Fruit fly (Drosophila melanogaster) whole organism, prepupa: ENCODE data around the gene Rsph9.

Experiments
- Blimp-1 ChIP-seq: fragments of 200-800 bp; sonication (Bioruptor generic); optimal IDR thresholded peaks from 3 replicates; lab custom pipeline; 2017; ENCODE audit warnings: missing biosample characterization, missing genetic modification characterization, mild to moderate bottlenecking, moderate library complexity, missing genetic modification reagents
- CG10631 ChIP-seq: fragments of 200-800 bp; sonication (Bioruptor generic); optimal IDR thresholded peaks from 2 replicates; lab custom pipeline; 2016; ENCODE audit warnings: missing biosample characterization, missing genetic modification characterization
- CG10669 ChIP-seq: fragments of 200-800 bp; sonication (Bioruptor generic); optimal IDR thresholded peaks from 3 replicates; lab custom pipeline; 2018; ENCODE audit warnings: missing biosample characterization, mild to moderate bottlenecking, missing genetic modification characterization, moderate library complexity
- CG11294 ChIP-seq: fragments of 200-800 bp; sonication (Bioruptor generic); IDR thresholded peaks from 2 replicates; pipeline ENCODE4 v1.3.6; 2022; ENCODE audit warnings: missing biosample characterization, missing genetic modification characterization
- CG11902 ChIP-seq: fragments of 200-800 bp; sonication (Bioruptor generic); optimal IDR thresholded peaks from 3 replicates; lab custom pipeline; 2016; ENCODE audit warnings: missing biosample characterization, missing genetic modification characterization
- CG15336 ChIP-seq: fragments of 200-800 bp; sonication (Bioruptor generic); IDR thresholded peaks from 2 replicates; pipeline ENCODE4 v1.3.6; 2022; ENCODE audit warnings: missing biosample characterization, missing genetic modification characterization
- CG1621 ChIP-seq: fragments of 200-800 bp; sonication (Bioruptor generic); optimal IDR thresholded peaks from 3 replicates; lab custom pipeline; 2018; ENCODE audit warnings: missing biosample characterization, mild to moderate bottlenecking, missing genetic modification characterization
- CG16779 ChIP-seq: fragments of 200-800 bp; sonication (Bioruptor generic); optimal IDR thresholded peaks from 3 replicates; lab custom pipeline; 2017; ENCODE audit warnings: missing biosample characterization, mild to moderate bottlenecking, missing genetic modification characterization
- CG3032 ChIP-seq: fragments of 200-800 bp; optimal IDR thresholded peaks from 2 replicates; lab custom pipeline; 2019; ENCODE audit warnings: missing biosample characterization, mild to moderate bottlenecking, missing genetic modification characterization, moderate library complexity
- CG34406 ChIP-seq: fragments of 200-800 bp; sonication (Bioruptor generic); optimal IDR thresholded peaks from 3 replicates; lab custom pipeline; 2016; ENCODE audit warnings: missing biosample characterization, missing genetic modification characterization
- CG6276 ChIP-seq: fragments of 200-800 bp; sonication (Bioruptor generic); optimal IDR thresholded peaks from 2 replicates; lab custom pipeline; 2017; ENCODE audit warnings: missing biosample characterization, mild to moderate bottlenecking, missing genetic modification characterization
- CG6792 ChIP-seq: fragments of 200-800 bp; sonication (Bioruptor generic); optimal IDR thresholded peaks from 3 replicates; lab custom pipeline; 2016; ENCODE audit warnings: missing biosample characterization, missing genetic modification characterization
- CG6808 ChIP-seq: fragments of 200-800 bp; sonication (Bioruptor generic); optimal IDR thresholded peaks from 3 replicates; lab custom pipeline; 2017; ENCODE audit warnings: missing biosample characterization, missing genetic modification characterization, mild to moderate bottlenecking, moderate library complexity, missing genetic modification reagents
- CG6854 ChIP-seq: fragments of 200-800 bp; sonication (Bioruptor generic); optimal IDR thresholded peaks from 2 replicates; lab custom pipeline; 2017; ENCODE audit warnings: missing biosample characterization, mild to moderate bottlenecking, missing genetic modification characterization
- CG7368 ChIP-seq: fragments of 200-800 bp; sonication (Bioruptor generic); optimal IDR thresholded peaks from 3 replicates; lab custom pipeline; 2016; ENCODE audit warnings: missing biosample characterization, missing genetic modification characterization
- CG8119 ChIP-seq: fragments of 200-800 bp; sonication (Bioruptor generic); IDR thresholded peaks from 3 replicates; pipeline ENCODE4 v1.3.6; 2022; ENCODE audit warnings: missing biosample characterization, missing genetic modification characterization
- CG8319 ChIP-seq: fragments of 200-800 bp; sonication (Bioruptor generic); optimal IDR thresholded peaks from 3 replicates; lab custom pipeline; 2016; ENCODE audit warnings: missing biosample characterization, missing genetic modification characterization
- CG8632 ChIP-seq: fragments of 200-800 bp; sonication (Bioruptor generic); optimal IDR thresholded peaks from 3 replicates; lab custom pipeline; 2016; ENCODE audit warnings: missing biosample characterization, missing genetic modification characterization
- CG9139 ChIP-seq: fragments of 200-800 bp; sonication (Bioruptor generic); optimal IDR thresholded peaks from 3 replicates; lab custom pipeline; 2017; ENCODE audit warnings: missing biosample characterization, mild to moderate bottlenecking, missing genetic modification characterization
- Eip75B ChIP-seq: fragments of 200-800 bp; sonication (Bioruptor generic); optimal IDR thresholded peaks from 3 replicates; lab custom pipeline; 2016; ENCODE audit warnings: missing biosample characterization, missing genetic modification characterization
- Eip78C ChIP-seq: fragments of 200-800 bp; sonication (Bioruptor generic); peaks from one replicate; lab custom pipeline; 2016; ENCODE audit warnings: missing biosample characterization, missing genetic modification characterization
- Eip93F ChIP-seq: fragments of 200-800 bp; sonication (Bioruptor generic); optimal IDR thresholded peaks from 2 replicates; lab custom pipeline; 2016; ENCODE audit warnings: missing biosample characterization, mild to moderate bottlenecking, missing genetic modification characterization
- Ets21C ChIP-seq: fragments of 200-800 bp; sonication (Bioruptor generic); optimal IDR thresholded peaks from 3 replicates; lab custom pipeline; 2016; ENCODE audit warnings: missing biosample characterization, missing genetic modification characterization
- Ets96B ChIP-seq: fragments of 200-800 bp; optimal IDR thresholded peaks from 2 replicates; lab custom pipeline; 2019; ENCODE audit warnings: missing biosample characterization, mild to moderate bottlenecking, missing genetic modification characterization, moderate library complexity
- Gug ChIP-seq: fragments of 200-800 bp; sonication (Bioruptor generic); IDR thresholded peaks from 2 replicates; pipeline ENCODE4 v1.3.6; 2022; ENCODE audit warnings: missing biosample characterization, missing genetic modification characterization
- Hr38 ChIP-seq: sonication (Bioruptor generic); optimal IDR thresholded peaks from 2 replicates; lab custom pipeline; 2016; ENCODE audit warnings: missing biosample characterization, missing genetic modification characterization
- Hr39 ChIP-seq: fragments of 200-800 bp; sonication (Bioruptor generic); optimal IDR thresholded peaks from 2 replicates; lab custom pipeline; 2016; ENCODE audit warnings: missing biosample characterization, missing genetic modification characterization
- Lpt ChIP-seq: fragments of 200-800 bp; sonication (Bioruptor generic); optimal IDR thresholded peaks from 3 replicates; lab custom pipeline; 2016; ENCODE audit warnings: missing biosample characterization, missing genetic modification characterization
- Met ChIP-seq: fragments of 200-800 bp; sonication (Bioruptor generic); optimal IDR thresholded peaks from 3 replicates; lab custom pipeline; 2016; ENCODE audit warnings: missing biosample characterization, missing genetic modification characterization
- OdsH ChIP-seq: fragments of 200-800 bp; sonication (Bioruptor generic); optimal IDR thresholded peaks from 3 replicates; lab custom pipeline; 2016; ENCODE audit warnings: missing biosample characterization, missing genetic modification characterization
- Sox15 ChIP-seq: fragments of 200-800 bp; sonication (Bioruptor generic); optimal IDR thresholded peaks from 3 replicates; lab custom pipeline; 2016; ENCODE audit warnings: missing biosample characterization, missing genetic modification characterization
- achi ChIP-seq: fragments of 200-800 bp; sonication (Bioruptor generic); optimal IDR thresholded peaks from 3 replicates; lab custom pipeline; 2016; ENCODE audit warnings: missing biosample characterization, missing genetic modification characterization
- acj6 ChIP-seq: fragments of 200-800 bp; sonication (Bioruptor generic); optimal IDR thresholded peaks from 3 replicates; lab custom pipeline; 2016; ENCODE audit warnings: missing biosample characterization, missing genetic modification characterization
- cyc ChIP-seq: fragments of 200-800 bp; sonication (Bioruptor generic); optimal IDR thresholded peaks from 3 replicates; lab custom pipeline; 2016; ENCODE audit warnings: missing biosample characterization, missing genetic modification characterization
- dac ChIP-seq: fragments of 200-800 bp; sonication (Bioruptor generic); optimal IDR thresholded peaks from 2 replicates; lab custom pipeline; 2017; ENCODE audit warnings: missing biosample characterization, mild to moderate bottlenecking, missing genetic modification characterization
- dsx ChIP-seq: fragments of 200-800 bp; optimal IDR thresholded peaks from 3 replicates; lab custom pipeline; 2019; ENCODE audit warnings: missing biosample characterization, mild to moderate bottlenecking, missing genetic modification characterization, moderate library complexity; ENCODE audit not compliant: poor library complexity, severe bottlenecking
- esn ChIP-seq: fragments of 200-800 bp; sonication (Bioruptor generic); optimal IDR thresholded peaks from 2 replicates; lab custom pipeline; 2016; ENCODE audit warnings: missing biosample characterization, mild to moderate bottlenecking, missing genetic modification characterization, moderate library complexity
- fd59A ChIP-seq: fragments of 200-800 bp; sonication (Bioruptor generic); optimal IDR thresholded peaks from 2 replicates; lab custom pipeline; 2017; ENCODE audit warnings: missing biosample characterization, mild to moderate bottlenecking, missing genetic modification characterization, missing genetic modification reagents
- fd85E ChIP-seq: fragments of 200-800 bp; sonication (Bioruptor generic); optimal IDR thresholded peaks from 3 replicates; lab custom pipeline; 2016; ENCODE audit warnings: missing biosample characterization, missing genetic modification characterization
- fkh ChIP-seq: fragments of 200-800 bp; sonication (Bioruptor generic); optimal IDR thresholded peaks from 3 replicates; lab custom pipeline; 2017; ENCODE audit warnings: missing biosample characterization, mild to moderate bottlenecking, missing genetic modification characterization, moderate library complexity
- lz ChIP-seq: fragments of 200-800 bp; sonication (Bioruptor generic); optimal IDR thresholded peaks from 3 replicates; lab custom pipeline; 2016; ENCODE audit warnings: missing biosample characterization, missing genetic modification characterization
- pdm3 ChIP-seq: fragments of 200-800 bp; sonication (Bioruptor generic); optimal IDR thresholded peaks from 3 replicates; lab custom pipeline; 2016; ENCODE audit warnings: missing biosample characterization, missing genetic modification characterization
- salr ChIP-seq, 2 experiments: fragments of 200-800 bp; sonication (Bioruptor generic); optimal IDR thresholded peaks; 3 replicates each; lab custom pipeline; 2016 to 2018; ENCODE audit warnings: missing biosample characterization in 2 of 2, missing genetic modification characterization in 2 of 2, mild to moderate bottlenecking in 1 of 2
- spab ChIP-seq: fragments of 200-800 bp; sonication (Bioruptor generic); optimal IDR thresholded peaks from 2 replicates; lab custom pipeline; 2017; ENCODE audit warnings: missing biosample characterization, mild to moderate bottlenecking, missing genetic modification characterization, missing genetic modification reagents
- ss ChIP-seq, 2 experiments: fragments of 200-800 bp; sonication (Bioruptor generic); optimal IDR thresholded peaks; 2 replicates in 1 of 2; 3 replicates in 1 of 2; lab custom pipeline; 2017 to 2018; ENCODE audit warnings: mild to moderate bottlenecking in 2 of 2, missing biosample characterization in 2 of 2, missing genetic modification characterization in 2 of 2, moderate library complexity in 1 of 2
- svp ChIP-seq: fragments of 200-800 bp; sonication (Bioruptor generic); peaks from one replicate; lab custom pipeline; 2016; ENCODE audit warnings: missing biosample characterization, missing genetic modification characterization
- vri ChIP-seq: fragments of 200-800 bp; sonication (Bioruptor generic); optimal IDR thresholded peaks from 3 replicates; lab custom pipeline; 2016; ENCODE audit warnings: missing biosample characterization, mild to moderate bottlenecking, missing genetic modification characterization

The Rsph9 gene

dm6 chr2L:17394939-17395338 lies 17.5 kb downstream of the Rsph9 start:
- peak; percentile 88 for TF ChIP-seq svp (GFP tag; lab: Kevin White, UChicago)
- no peak for TF ChIP-seq ss (GFP tag; optimal IDR thresholded peaks at IDR 0.05; lab: Kevin White, UChicago)
- TF ChIP-seq OdsH (GFP tag; lab: Kevin White, UChicago), result no peak
- TF ChIP-seq, all 60 proteins: peak for 1

dm6 chr2L:17390782-17391181 lies 21.7 kb downstream of the Rsph9 start:
- TF ChIP-seq CG6808 (GFP tag; lab: Kevin White, UChicago) (no peak), Lpt (GFP tag; lab: Kevin White, UChicago) (no peak), CG3032 (tag; lab: Kevin White, UChicago) (no peak), CG6276 (GFP tag; lab: Kevin White, UChicago) (no peak), Hr39 (GFP tag; lab: Kevin White, UChicago) (no peak), Eip78C (GFP tag; lab: Kevin White, UChicago) (no peak), CG6854 (no peak), CG10669 (GFP tag; lab: Kevin White, UChicago) (no peak), CG11902 (GFP tag; lab: Kevin White, UChicago) (no peak), CG16779 (no peak), cyc (no peak), vri (GFP tag; lab: Kevin White, UChicago) (no peak)

dm6 chr2L:17389104-17389503 lies 23.3 kb downstream of the Rsph9 start:
- TF ChIP-seq CG9139 (GFP tag; lab: Kevin White, UChicago) (peak; percentile 65), CG8319 (GFP tag; lab: Kevin White, UChicago) (no peak), CG7368 (GFP tag; lab: Kevin White, UChicago) (no peak), fkh (GFP tag; lab: Kevin White, UChicago) (peak; percentile 40), cyc (no peak), Ets96B (peak; percentile 45), CG8119 (GFP tag; lab: Robert Waterston, UW) (peak; percentile 56; the same call in 2 of the 3 replicates), lz (GFP tag; lab: Kevin White, UChicago) (no peak), CG34406 (GFP tag; lab: Kevin White, UChicago) (no peak), Eip93F (GFP tag; lab: Kevin White, UChicago) (no peak), OdsH (GFP tag; lab: Kevin White, UChicago) (no peak), achi (GFP tag; lab: Kevin White, UChicago) (no peak), CG6276 (GFP tag; lab: Kevin White, UChicago) (peak; percentile 61), CG16779 (peak; percentile 43), CG8632 (GFP tag; lab: Kevin White, UChicago) (no peak), CG10631 (GFP tag; lab: Kevin White, UChicago) (no peak), dsx (GFP tag; lab: Kevin White, UChicago) (no peak), Gug (GFP tag; lab: Robert Waterston, UW) (no peak), spab (GFP tag; lab: Kevin White, UChicago) (peak; percentile 31), CG6792 (GFP tag; lab: Kevin White, UChicago) (no peak), Ets21C (GFP tag; lab: Kevin White, UChicago) (no peak), CG11902 (GFP tag; lab: Kevin White, UChicago) (no peak), salr (GFP tag; optimal IDR thresholded peaks at IDR 0.05; lab: Kevin White, UChicago) (peak in 1 of 2 experiments; percentile 38), CG11294 (GFP tag; lab: Robert Waterston, UW) (no peak; the same call in 1 of the 2 replicates), Hr38 (no peak), Lpt (GFP tag; lab: Kevin White, UChicago) (peak; percentile 37), Met (GFP tag; lab: Kevin White, UChicago) (no peak), Hr39 (GFP tag; lab: Kevin White, UChicago) (no peak), Blimp-1 (GFP tag; lab: Kevin White, UChicago) (peak; percentile 46), CG6854 (peak; percentile 60), pdm3 (no peak), ss (GFP tag; optimal IDR thresholded peaks at IDR 0.05; lab: Kevin White, UChicago) (peak; percentile 60 to 74), CG1621 (tag; lab: Kevin White, UChicago) (peak; percentile 80), esn (GFP tag; lab: Kevin White, UChicago) (peak; percentile 29), acj6 (GFP tag; lab: Kevin White, UChicago) (no peak), fd59A (no peak), fd85E (GFP tag; lab: Kevin White, UChicago) (no peak), Eip75B (GFP tag; lab: Kevin White, UChicago) (no peak), Sox15 (no peak), CG15336 (GFP tag; lab: Robert Waterston, UW) (no peak), CG3032 (tag; lab: Kevin White, UChicago) (peak; percentile 42), dac (GFP tag; lab: Kevin White, UChicago) (no peak)
